Worm (Caenorhabditis elegans): ENCODE results near the gene B0495.5.

B0495.5 gene

ce11 chrII:7698406-7698805, at the start of gene B0495.5:
Gene B0495.5, minus strand, starts transcription at chrII:7698506.
- no peak for TF ChIP-seq drap-1 (GFP tag; optimal IDR thresholded peaks at IDR 0.05)
- no peak for TF ChIP-seq nhr-12 (tag; optimal IDR thresholded peaks at IDR 0.05)
- no peak for TF ChIP-seq flh-1 (GFP tag; optimal IDR thresholded peaks at IDR 0.05)
- TF ChIP-seq pha-4 (tag; optimal IDR thresholded peaks at IDR 0.05), result no peak
- TF ChIP-seq zip-8 (tag; optimal IDR thresholded peaks at IDR 0.05), result no peak
- TF ChIP-seq sptf-1 (tag; optimal IDR thresholded peaks at IDR 0.05), result no peak
- no peak for TF ChIP-seq ham-2 (GFP tag; optimal IDR thresholded peaks at IDR 0.05)
- TF ChIP-seq nhr-237 (tag; optimal IDR thresholded peaks at IDR 0.05), result no peak
- TF ChIP-seq cnd-1 (tag; optimal IDR thresholded peaks at IDR 0.05), result no peak
- TF ChIP-seq unc-39 (tag; optimal IDR thresholded peaks at IDR 0.05), result no peak
- TF ChIP-seq elt-1 (tag; optimal IDR thresholded peaks at IDR 0.05; ENCODE audit: borderline replicate concordance, insufficient read depth), result no peak
- TF ChIP-seq M03D4.4 (tag; optimal IDR thresholded peaks at IDR 0.05), result no peak
- no peak for TF ChIP-seq elt-3 (tag; optimal IDR thresholded peaks at IDR 0.05)
- no peak for TF ChIP-seq mab-5 (tag; optimal IDR thresholded peaks at IDR 0.05)
- TF ChIP-seq ceh-83 (GFP tag; optimal IDR thresholded peaks at IDR 0.05), result no peak
- TF ChIP-seq lsy-2 (tag; optimal IDR thresholded peaks at IDR 0.05), result no peak
- TF ChIP-seq ces-1 (GFP tag; optimal IDR thresholded peaks at IDR 0.05), result no peak
- no peak for TF ChIP-seq snpc-4 (tag; optimal IDR thresholded peaks at IDR 0.05)
- no peak for TF ChIP-seq blmp-1 (tag; optimal IDR thresholded peaks at IDR 0.05)
- no peak for TF ChIP-seq lin-13 (tag; optimal IDR thresholded peaks at IDR 0.05)

ce11 chrII:7736725-7737124, 38.4 kb upstream of the B0495.5 start:
- TF ChIP-seq nhr-2 (tag; optimal IDR thresholded peaks at IDR 0.05) (no peak), tbx-8 (GFP tag; optimal IDR thresholded peaks at IDR 0.05) (no peak), ceh-39 (tag; optimal IDR thresholded peaks at IDR 0.05) (no peak)

- TF ChIP-seq elt-3 (tag; optimal IDR thresholded peaks at IDR 0.05), result no peak
- no peak for TF ChIP-seq nhr-76 (tag; optimal IDR thresholded peaks at IDR 0.05)
- TF ChIP-seq ceh-43 (GFP tag; optimal IDR thresholded peaks at IDR 0.05), result no peak
- no peak for TF ChIP-seq ztf-11 (tag; optimal IDR thresholded peaks at IDR 0.05)
- no peak for TF ChIP-seq tbx-8 (GFP tag; optimal IDR thresholded peaks at IDR 0.05)
- TF ChIP-seq unc-120 (tag; optimal IDR thresholded peaks at IDR 0.05; ENCODE audit: poor library complexity, severe bottlenecking), result no peak
Measured at ce11 chrII:7724603-7725002, 26.3 kb upstream of the B0495.5 start, which contains the start of gene cpna-2. Gene cpna-2, plus strand, starts transcription at chrII:7724903.

- TF ChIP-seq hlh-1 (tag; optimal IDR thresholded peaks at IDR 0.05) (peak; percentile 90), unc-62 (GFP tag; optimal IDR thresholded peaks at IDR 0.05) (peak; percentile 49), elt-3 (tag; optimal IDR thresholded peaks at IDR 0.05) (no peak), nhr-76 (tag; optimal IDR thresholded peaks at IDR 0.05) (no peak), unc-120 (tag; optimal IDR thresholded peaks at IDR 0.05; ENCODE audit: poor library complexity, severe bottlenecking) (peak; percentile 81)
Measured at ce11 chrII:7722784-7723183, 24.5 kb upstream of the B0495.5 start.

- TF ChIP-seq unc-120 (tag; optimal IDR thresholded peaks at IDR 0.05; ENCODE audit: poor library complexity, severe bottlenecking) (peak; percentile 0), unc-62 (GFP tag; optimal IDR thresholded peaks at IDR 0.05) (peak; percentile 41), sptf-1 (tag; optimal IDR thresholded peaks at IDR 0.05) (no peak), nhr-237 (tag; optimal IDR thresholded peaks at IDR 0.05) (no peak), hlh-1 (tag; optimal IDR thresholded peaks at IDR 0.05) (peak; percentile 24), lin-13 (tag; optimal IDR thresholded peaks at IDR 0.05) (no peak)
Measured at ce11 chrII:7720479-7720878, 22.2 kb upstream of the B0495.5 start.

ce11 chrII:7719039-7719438, 20.7 kb upstream of the B0495.5 start:
- TF ChIP-seq nhr-2 (tag; optimal IDR thresholded peaks at IDR 0.05) (no peak), mep-1 (tag; optimal IDR thresholded peaks at IDR 0.05) (no peak), ces-1 (GFP tag; optimal IDR thresholded peaks at IDR 0.05) (peak; percentile 84), ceh-43 (GFP tag; optimal IDR thresholded peaks at IDR 0.05) (no peak)

Measured in whole organism, mixed stage, embryonic.